Fruit fly (Drosophila melanogaster): ENCODE measurements around the gene CG11694.

DNA sequence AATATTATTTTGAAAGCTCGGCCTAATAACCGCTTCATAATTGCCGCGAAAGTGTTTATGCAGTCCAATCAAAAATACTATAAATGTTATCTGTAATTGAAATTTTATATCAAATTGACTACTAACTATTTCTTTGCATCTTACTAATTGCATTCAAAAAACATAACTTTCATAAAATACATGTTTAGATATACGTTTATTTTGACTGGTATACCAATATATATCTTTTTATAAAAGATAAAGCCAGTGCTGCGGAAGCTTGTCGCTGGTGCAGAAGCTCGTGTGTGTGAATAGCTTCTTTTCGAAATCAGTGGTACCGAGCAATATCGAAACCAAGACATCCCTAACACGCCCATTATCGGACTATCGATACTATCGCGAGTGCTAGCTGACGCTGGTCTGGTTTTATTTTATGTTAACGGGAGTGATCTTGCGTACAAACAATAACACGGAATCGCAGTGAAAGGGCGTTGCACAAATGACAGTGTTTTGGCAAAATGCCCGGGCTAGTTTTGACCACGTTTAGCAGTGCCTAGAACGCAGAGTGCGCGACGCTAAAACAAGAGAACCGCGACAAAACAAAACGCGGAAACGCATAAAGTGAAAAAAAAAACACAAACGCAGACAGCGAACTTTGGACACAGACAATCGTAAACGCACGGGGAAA, 37.6 kb upstream of the CG11694 start, which contains the start of gene Atg13:
- TF ChIP-seq Sin3A (optimal IDR thresholded peaks at IDR 0.05): no peak
- TF ChIP-seq insv (optimal IDR thresholded peaks at IDR 0.05): no peak
- TF ChIP-seq Myc (optimal IDR thresholded peaks at IDR 0.05): no peak
- TF ChIP-seq psq (optimal IDR thresholded peaks at IDR 0.05): no peak
- no peak for TF ChIP-seq h (optimal IDR thresholded peaks at IDR 0.05)
- no peak for TF ChIP-seq ttk (optimal IDR thresholded peaks at IDR 0.05)

All from Kc167 (cell line).